Fruit fly (Drosophila melanogaster) whole organism, adult: Measurements from ENCODE around the gene CG14676.

Experiments used
- CG12768 ChIP-seq: fragments of 200-800 bp; sonication (Bioruptor generic); optimal IDR thresholded peaks from 2 replicates; lab custom pipeline; 2017; ENCODE audit warnings: missing biosample characterization, missing genetic modification characterization, mild to moderate bottlenecking, moderate library complexity, missing genetic modification reagents
- CG1620 ChIP-seq: fragments of 200-800 bp; sonication (Bioruptor generic); optimal IDR thresholded peaks from 2 replicates; lab custom pipeline; 2016; ENCODE audit warnings: missing biosample characterization, missing genetic modification characterization
- CG33017 ChIP-seq: fragments of 200-800 bp; sonication (Bioruptor generic); optimal IDR thresholded peaks from 2 replicates; lab custom pipeline; 2018; ENCODE audit warnings: missing biosample characterization, mild to moderate bottlenecking, missing genetic modification characterization, moderate library complexity
- CG5204 ChIP-seq: fragments of 200-800 bp; sonication (Bioruptor generic); optimal IDR thresholded peaks from 2 replicates; lab custom pipeline; 2016; ENCODE audit warnings: missing biosample characterization, missing genetic modification characterization
- CG7101 ChIP-seq: fragments of 200-800 bp; sonication (Bioruptor generic); optimal IDR thresholded peaks from 2 replicates; lab custom pipeline; 2018; ENCODE audit warnings: missing biosample characterization, mild to moderate bottlenecking, missing genetic modification characterization, moderate library complexity
- Clk ChIP-seq: fragments of 200-800 bp; sonication (Bioruptor generic); optimal IDR thresholded peaks from 2 replicates; lab custom pipeline; 2017; ENCODE audit warnings: missing biosample characterization, missing genetic modification characterization
- Crg-1 ChIP-seq: fragments of 200-800 bp; sonication (Bioruptor generic); optimal IDR thresholded peaks from 2 replicates; lab custom pipeline; 2016; ENCODE audit warnings: missing biosample characterization, missing genetic modification characterization
- bab1 ChIP-seq: fragments of 200-800 bp; sonication (Bioruptor generic); optimal IDR thresholded peaks from 3 replicates; lab custom pipeline; 2019; ENCODE audit warnings: missing biosample characterization, mild to moderate bottlenecking, missing genetic modification characterization, moderate library complexity
- ovo ChIP-seq: fragments of 200-800 bp; sonication (Bioruptor generic); optimal IDR thresholded peaks from 2 replicates; lab custom pipeline; 2016; ENCODE audit warnings: missing biosample characterization, missing genetic modification characterization
- pad ChIP-seq: fragments of 200-800 bp; sonication (Bioruptor generic); optimal IDR thresholded peaks from 3 replicates; lab custom pipeline; 2017; ENCODE audit warnings: missing biosample characterization, missing genetic modification characterization, mild to moderate bottlenecking, moderate library complexity, missing genetic modification reagents
- toe ChIP-seq: fragments of 200-800 bp; sonication (Bioruptor generic); optimal IDR thresholded peaks from 2 replicates; lab custom pipeline; 2016; ENCODE audit warnings: missing biosample characterization, missing genetic modification characterization

DNA sequence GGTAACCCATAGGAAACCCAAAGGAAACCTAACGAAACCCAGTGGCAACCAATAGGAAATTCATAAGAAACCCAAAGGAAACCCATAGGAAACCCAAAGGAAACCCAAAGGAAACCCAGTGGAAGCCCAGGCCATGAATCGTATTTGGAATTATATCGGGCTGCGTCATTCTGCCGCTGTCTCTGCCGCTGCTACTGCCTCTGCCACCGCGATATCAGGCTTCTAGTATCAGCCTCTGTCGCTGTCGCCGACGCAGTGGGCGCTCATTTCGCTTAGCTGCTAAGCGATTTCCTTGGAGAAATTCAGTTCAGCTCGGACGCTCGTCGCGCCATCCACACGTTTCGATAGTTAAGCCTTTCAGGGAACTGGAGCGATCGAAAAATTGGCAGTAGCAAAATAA lies 15.7 kb upstream of the CG14676 start, which contains the start of gene CG1208:
- TF ChIP-seq Crg-1 (GFP tag; lab: Kevin White, UChicago) (no peak), Clk (GFP tag; lab: Kevin White, UChicago) (no peak), CG1620 (no peak), CG12768 (GFP tag; lab: Kevin White, UChicago) (no peak), CG33017 (tag; lab: Kevin White, UChicago) (no peak), toe (GFP tag; lab: Kevin White, UChicago) (no peak), CG7101 (tag; lab: Kevin White, UChicago) (no peak), pad (GFP tag; lab: Kevin White, UChicago) (no peak), bab1 (no peak), CG5204 (GFP tag; lab: Kevin White, UChicago) (no peak), ovo (GFP tag; lab: Kevin White, UChicago) (no peak)
